Worm (Caenorhabditis elegans): ENCODE data around the gene clec-141.
A peak's percentile ranks its signal among the peaks of the same experiment; 100 is the strongest.

clec-141 gene

DNA sequence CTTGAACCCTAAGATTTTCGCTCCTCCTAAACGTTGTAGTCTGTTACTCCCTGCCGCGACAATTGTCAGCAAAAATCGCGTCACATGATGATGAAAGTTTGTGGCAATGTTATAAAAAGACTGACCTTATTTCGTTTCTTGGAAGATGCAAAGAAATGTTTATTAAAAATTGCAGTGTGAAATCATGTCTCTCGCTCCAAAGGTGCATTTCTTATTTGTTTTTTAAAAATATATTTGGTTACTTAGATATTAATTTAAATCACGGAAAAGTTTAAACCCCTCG, 29.3 kb downstream of the clec-141 start:
- TF ChIP-seq elt-1 (tag; optimal IDR thresholded peaks at IDR 0.05; ENCODE audit: borderline replicate concordance, insufficient read depth) (no peak), unc-120 (tag; optimal IDR thresholded peaks at IDR 0.05; ENCODE audit: poor library complexity, severe bottlenecking) (no peak), ceh-83 (GFP tag; optimal IDR thresholded peaks at IDR 0.05) (no peak), bed-3 (GFP tag; optimal IDR thresholded peaks at IDR 0.05) (no peak), lin-32 (GFP tag; optimal IDR thresholded peaks at IDR 0.05) (no peak), drap-1 (GFP tag; optimal IDR thresholded peaks at IDR 0.05) (no peak), pha-4 (tag; optimal IDR thresholded peaks at IDR 0.05) (no peak), ceh-39 (tag; optimal IDR thresholded peaks at IDR 0.05) (no peak), mep-1 (tag; optimal IDR thresholded peaks at IDR 0.05) (no peak), lsy-2 (tag; optimal IDR thresholded peaks at IDR 0.05) (no peak), mls-2 (tag; optimal IDR thresholded peaks at IDR 0.05) (no peak), ham-2 (GFP tag; optimal IDR thresholded peaks at IDR 0.05) (no peak)

DNA sequence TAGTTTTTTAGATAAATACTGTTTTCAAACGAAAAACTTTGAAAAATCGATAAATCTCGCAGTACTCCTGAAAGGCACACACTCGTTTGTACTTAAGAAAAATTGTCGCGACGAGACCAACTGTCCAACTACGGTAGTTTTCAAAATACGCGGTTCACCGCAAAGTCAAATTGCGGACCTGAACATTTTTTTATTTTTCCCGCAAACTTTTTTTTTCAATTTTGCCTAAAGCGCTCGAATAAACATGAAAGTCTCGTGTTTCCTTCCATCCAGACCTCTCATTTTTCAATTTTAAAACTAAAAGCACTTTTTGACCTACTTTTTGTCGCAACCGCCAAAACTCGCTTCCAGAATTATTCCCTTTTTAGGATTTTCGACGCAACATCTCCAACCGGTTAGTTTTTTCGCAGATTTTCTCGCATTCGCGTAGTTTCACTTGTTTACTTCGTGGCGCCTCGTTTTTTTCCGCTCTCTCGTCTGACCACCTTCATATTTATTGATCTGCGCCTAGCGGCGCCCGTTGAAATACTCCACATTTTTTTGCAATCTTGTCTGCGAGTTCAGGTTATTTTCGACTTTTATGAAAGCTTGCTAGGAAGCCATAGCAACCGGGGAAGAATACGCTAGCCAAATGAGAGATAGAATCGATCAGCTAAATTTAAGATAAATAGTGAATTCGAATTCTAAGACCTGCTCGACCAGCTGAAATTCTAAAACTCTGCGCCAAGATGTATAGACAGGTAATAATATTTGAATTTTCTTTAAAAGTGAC, 29.8 kb downstream of the clec-141 start, which contains the start of gene prdx-2:
prdx-2 (plus strand) TSS at position 729 of the 772 bp plus-strand sequence.
- TF ChIP-seq hlh-1 (tag; optimal IDR thresholded peaks at IDR 0.05) (no peak), flh-1 (GFP tag; optimal IDR thresholded peaks at IDR 0.05) (no peak), ceh-43 (GFP tag; optimal IDR thresholded peaks at IDR 0.05) (no peak), lsy-2 (tag; optimal IDR thresholded peaks at IDR 0.05) (peak; percentile 70), drap-1 (GFP tag; optimal IDR thresholded peaks at IDR 0.05) (no peak)

ce11 chrII:5374967-5375366, 32.5 kb downstream of the clec-141 start, which contains the start of gene algn-2:
algn-2 (plus strand) TSS chrII:5375267.
- TF ChIP-seq ceh-83 (GFP tag; optimal IDR thresholded peaks at IDR 0.05), result no peak

DNA sequence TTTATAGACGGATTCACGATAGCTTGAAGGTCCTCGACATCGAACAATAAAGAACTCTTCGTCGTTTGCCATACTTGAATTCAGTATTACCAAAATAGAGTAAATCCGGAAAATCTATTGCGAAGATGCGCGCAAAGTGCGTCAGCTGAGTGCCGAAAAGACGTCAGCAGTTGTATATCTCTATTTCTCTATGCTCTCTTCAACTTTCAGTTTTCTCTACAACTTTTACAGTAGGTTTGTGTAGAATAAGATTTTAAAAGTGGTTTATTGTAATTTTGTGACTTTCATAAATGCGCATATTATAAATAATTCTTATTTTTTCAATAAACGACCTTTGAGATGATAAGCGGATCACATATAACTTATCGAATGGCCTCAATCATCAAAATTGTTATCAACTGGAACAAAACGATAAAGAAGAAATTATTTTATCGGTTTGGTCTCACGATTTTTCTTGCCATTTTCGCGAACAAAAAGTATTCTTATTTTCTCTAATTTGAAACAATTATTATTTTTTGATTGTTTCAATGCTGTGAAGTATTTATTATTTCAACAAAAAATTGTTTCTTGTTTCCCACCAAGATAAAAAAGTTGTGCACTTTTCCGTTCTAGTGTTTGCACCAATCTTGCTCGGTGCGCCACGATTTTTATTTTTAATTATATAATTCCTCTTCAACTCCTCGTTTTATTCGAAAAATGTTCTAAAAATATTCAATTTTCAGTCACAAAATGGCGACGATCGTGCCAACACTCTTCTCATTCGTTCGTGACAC, 34.0 kb downstream of the clec-141 start, which contains the start of the genes agt-2 and F09E5.3:
agt-2 (minus strand) TSS at position 553 of the 773 bp plus-strand sequence.
F09E5.3 (plus strand) TSS at position 723 of the 773 bp plus-strand sequence.
- TF ChIP-seq elt-3 (tag; optimal IDR thresholded peaks at IDR 0.05) (no peak), sem-2 (GFP tag; optimal IDR thresholded peaks at IDR 0.05) (no peak), tbx-8 (GFP tag; optimal IDR thresholded peaks at IDR 0.05) (no peak), nhr-76 (tag; optimal IDR thresholded peaks at IDR 0.05) (no peak), mep-1 (tag; optimal IDR thresholded peaks at IDR 0.05) (peak; percentile 90), M03D4.4 (tag; optimal IDR thresholded peaks at IDR 0.05) (peak; percentile 9), ces-1 (GFP tag; optimal IDR thresholded peaks at IDR 0.05) (peak; percentile 74), nhr-28 (tag; optimal IDR thresholded peaks at IDR 0.05) (no peak), zip-8 (tag; optimal IDR thresholded peaks at IDR 0.05) (no peak), ztf-11 (tag; optimal IDR thresholded peaks at IDR 0.05) (peak; percentile 53), flh-1 (GFP tag; optimal IDR thresholded peaks at IDR 0.05) (no peak), drap-1 (GFP tag; optimal IDR thresholded peaks at IDR 0.05) (peak; percentile 53), ceh-43 (GFP tag; optimal IDR thresholded peaks at IDR 0.05) (no peak), lin-32 (GFP tag; optimal IDR thresholded peaks at IDR 0.05) (no peak), mls-2 (tag; optimal IDR thresholded peaks at IDR 0.05) (peak; percentile 17), nhr-237 (tag; optimal IDR thresholded peaks at IDR 0.05) (peak; percentile 77), mab-5 (tag; optimal IDR thresholded peaks at IDR 0.05) (no peak), unc-120 (tag; optimal IDR thresholded peaks at IDR 0.05; ENCODE audit: poor library complexity, severe bottlenecking) (no peak), ceh-83 (GFP tag; optimal IDR thresholded peaks at IDR 0.05) (peak; percentile 47), sptf-1 (tag; optimal IDR thresholded peaks at IDR 0.05) (peak; percentile 71), blmp-1 (tag; optimal IDR thresholded peaks at IDR 0.05) (peak; percentile 3), elt-1 (tag; optimal IDR thresholded peaks at IDR 0.05; ENCODE audit: borderline replicate concordance, insufficient read depth) (no peak), lin-13 (tag; optimal IDR thresholded peaks at IDR 0.05) (peak; percentile 90), lsy-2 (tag; optimal IDR thresholded peaks at IDR 0.05) (peak; percentile 89), nhr-2 (tag; optimal IDR thresholded peaks at IDR 0.05) (peak; percentile 13), pha-4 (tag; optimal IDR thresholded peaks at IDR 0.05) (peak; percentile 95), ham-2 (GFP tag; optimal IDR thresholded peaks at IDR 0.05) (no peak), nhr-12 (tag; optimal IDR thresholded peaks at IDR 0.05) (no peak), snpc-4 (tag; optimal IDR thresholded peaks at IDR 0.05) (no peak), unc-39 (tag; optimal IDR thresholded peaks at IDR 0.05) (no peak), bed-3 (GFP tag; optimal IDR thresholded peaks at IDR 0.05) (no peak), unc-62 (GFP tag; optimal IDR thresholded peaks at IDR 0.05) (peak; percentile 26), hlh-1 (tag; optimal IDR thresholded peaks at IDR 0.05) (peak; percentile 37), ceh-39 (tag; optimal IDR thresholded peaks at IDR 0.05) (peak; percentile 68), cnd-1 (tag; optimal IDR thresholded peaks at IDR 0.05) (peak; percentile 36)
